Fruit fly (Drosophila melanogaster): ENCODE results near the gene atk.

Gene atk

DNA sequence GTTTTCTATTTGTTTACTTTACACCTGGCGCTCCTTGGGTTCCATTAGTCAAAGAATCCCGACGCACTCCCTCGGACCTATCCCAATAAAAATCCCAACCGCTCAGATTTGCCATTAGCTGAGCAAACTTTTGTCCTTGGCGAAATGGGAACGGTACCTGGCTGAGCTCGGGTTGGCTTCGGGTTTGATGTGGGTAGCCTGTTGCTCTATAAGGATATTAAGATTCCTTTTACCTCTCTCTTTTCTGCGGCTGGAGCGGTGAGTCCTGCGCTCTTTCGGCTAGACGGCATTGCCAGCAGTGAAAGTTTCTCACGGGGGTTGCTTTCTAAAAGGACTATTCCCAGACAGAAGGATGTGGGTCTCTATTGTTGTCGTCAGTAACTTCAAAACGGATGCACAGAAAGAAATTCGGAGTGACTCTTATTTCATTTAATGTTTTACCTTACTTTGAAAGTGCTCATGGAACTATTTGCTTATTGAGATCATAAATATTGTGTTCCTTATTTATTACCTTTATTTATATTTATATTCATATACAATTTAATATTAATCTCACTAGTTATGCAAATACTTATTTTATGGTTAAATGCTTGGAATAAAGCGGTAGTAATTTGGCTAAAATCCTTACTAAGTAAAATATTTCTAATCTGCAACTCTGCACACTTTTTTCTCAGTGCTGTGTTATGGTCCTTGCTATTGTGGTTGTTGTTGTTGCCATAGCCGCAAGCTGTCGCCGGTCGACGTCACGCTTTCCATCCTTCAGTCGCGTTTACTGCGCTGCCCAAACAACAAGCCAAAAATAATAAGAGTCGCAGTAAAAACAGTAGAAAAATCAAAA is 22.8 kb downstream of the atk start, which contains the start of gene CG5910 (continued):
- peak; percentile 87 for TF ChIP-seq CG11695 (GFP tag; IDR thresholded peaks at IDR 0.05)
- TF ChIP-seq Hr39 (optimal IDR thresholded peaks at IDR 0.05), result no peak
- TF ChIP-seq CG10979 (tag; optimal IDR thresholded peaks at IDR 0.05), result peak; percentile 95
- peak; percentile 69; the same call in 1 of the 2 replicates for TF ChIP-seq CG17328 (GFP tag; IDR thresholded peaks at IDR 0.05)
- TF ChIP-seq crc (GFP tag; optimal IDR thresholded peaks at IDR 0.05), result no peak
- TF ChIP-seq jigr1 (GFP tag; IDR thresholded peaks at IDR 0.05), result peak; percentile 61; the same call in 1 of the 3 replicates
- no peak for TF ChIP-seq cad (GFP tag; optimal IDR thresholded peaks at IDR 0.05)
- peak; percentile 95 for TF ChIP-seq nmo (GFP tag; optimal IDR thresholded peaks at IDR 0.05)
- TF ChIP-seq dysf (GFP tag; IDR thresholded peaks at IDR 0.05), result peak; percentile 89
- TF ChIP-seq CG33557 (GFP tag; optimal IDR thresholded peaks at IDR 0.05), result peak; percentile 90
- TF ChIP-seq br (optimal IDR thresholded peaks at IDR 0.05), result no peak
- peak; percentile 10 for TF ChIP-seq ems (GFP tag; optimal IDR thresholded peaks at IDR 0.05)
- no peak for TF ChIP-seq pan (optimal IDR thresholded peaks at IDR 0.05)
- peak in 1 of 2 experiments; percentile 73 for TF ChIP-seq pan (GFP tag; optimal IDR thresholded peaks at IDR 0.05 in 1 of 2, IDR thresholded peaks at IDR 0.05 in 1 of 2)
- no peak for TF ChIP-seq CG3995 (GFP tag; optimal IDR thresholded peaks at IDR 0.05)
- no peak for TF ChIP-seq CG34224 (GFP tag; IDR thresholded peaks at IDR 0.05; ENCODE audit: partially characterized antibody)
- TF ChIP-seq Eip74EF (GFP tag; optimal IDR thresholded peaks at IDR 0.05), result peak in 1 of 2 experiments; percentile 90
- TF ChIP-seq cas (GFP tag; IDR thresholded peaks at IDR 0.05), result no peak
- TF ChIP-seq CG13296 (GFP tag; optimal IDR thresholded peaks at IDR 0.05), result peak; percentile 91
- TF ChIP-seq Vsx1 (GFP tag; optimal IDR thresholded peaks at IDR 0.05), result no peak
- TF ChIP-seq fru (optimal IDR thresholded peaks at IDR 0.05), result no peak
- peak; percentile 80 for TF ChIP-seq CG9817 (tag; optimal IDR thresholded peaks at IDR 0.05)
- TF ChIP-seq knrl (GFP tag; IDR thresholded peaks at IDR 0.05; ENCODE audit: partially characterized antibody), result no peak
- peak; percentile 2 for TF ChIP-seq Myb (GFP tag; optimal IDR thresholded peaks at IDR 0.05)
- TF ChIP-seq CG8924 (tag; optimal IDR thresholded peaks at IDR 0.05), result peak; percentile 95
- 0 out of 2 replicates have a peak, but pooled peaks have one; percentile 39 for TF ChIP-seq CG8765 (GFP tag; IDR thresholded peaks at IDR 0.05)
- TF ChIP-seq CG14050 (GFP tag; IDR thresholded peaks at IDR 0.05), result peak; percentile 54; the same call in 1 of the 3 replicates
- TF ChIP-seq croc (GFP tag; conservative IDR thresholded peaks at IDR 0.05), result peak; percentile 85
- no peak for TF ChIP-seq aop (GFP tag; IDR thresholded peaks at IDR 0.05)
- no peak for TF ChIP-seq CG4854 (GFP tag; optimal IDR thresholded peaks at IDR 0.05)
- TF ChIP-seq Mad (GFP tag; optimal IDR thresholded peaks at IDR 0.05), result no peak
- TF ChIP-seq CG3847 (GFP tag; IDR thresholded peaks at IDR 0.05), result peak; percentile 80
- no peak for TF ChIP-seq CG9876 (GFP tag; optimal IDR thresholded peaks at IDR 0.05)
- peak; percentile 70 for TF ChIP-seq E2f1 (GFP tag; IDR thresholded peaks at IDR 0.05)
- peak; percentile 89 for TF ChIP-seq Abd-B (GFP tag; optimal IDR thresholded peaks at IDR 0.05)
- TF ChIP-seq sob (GFP tag; IDR thresholded peaks at IDR 0.05), result peak; percentile 77
- TF ChIP-seq Lhr (GFP tag; optimal IDR thresholded peaks at IDR 0.05), result peak; percentile 48
- peak; percentile 87 for TF ChIP-seq odd (GFP tag; optimal IDR thresholded peaks at IDR 0.05)
- 0 out of 2 replicates have a peak, but pooled peaks have one; percentile 46 for TF ChIP-seq sim (GFP tag; IDR thresholded peaks at IDR 0.05)
- no peak for TF ChIP-seq mld (GFP tag; IDR thresholded peaks at IDR 0.05; ENCODE audit: partially characterized antibody)
- TF ChIP-seq Sry-δ (GFP tag; optimal IDR thresholded peaks at IDR 0.05), result no peak
- peak; percentile 63 for TF ChIP-seq Jarid2 (GFP tag; optimal IDR thresholded peaks at IDR 0.05)
- peak; percentile 69 for TF ChIP-seq ewg (GFP tag; optimal IDR thresholded peaks at IDR 0.05)
- TF ChIP-seq mam (GFP tag; optimal IDR thresholded peaks at IDR 0.05), result peak; percentile 53
- TF ChIP-seq al (GFP tag; IDR thresholded peaks at IDR 0.05), result peak; percentile 74
- TF ChIP-seq klu (GFP tag; IDR thresholded peaks at IDR 0.05), result peak; percentile 72
- peak; percentile 69 for TF ChIP-seq kah (GFP tag; optimal IDR thresholded peaks at IDR 0.05)
- peak; percentile 64; the same call in 1 of the 3 replicates for TF ChIP-seq CG11093 (GFP tag; IDR thresholded peaks at IDR 0.05)
- peak; percentile 68; the same call in 2 of the 3 replicates for TF ChIP-seq CG3726 (GFP tag; IDR thresholded peaks at IDR 0.05)
- no peak for TF ChIP-seq Elba2 (GFP tag; optimal IDR thresholded peaks at IDR 0.05)
